Worm (Caenorhabditis elegans) whole organism, L1 larva: ENCODE measurements around the gene sri-1.

ENCODE experiments used
- C16A3.4 ChIP-seq: fragments of 150-350 bp; optimal IDR thresholded peaks from 2 replicates; lab custom pipeline; 2014; ENCODE audit warnings: missing biosample characterization, missing genetic modification characterization
- C34B4.2 ChIP-seq: sonication (generic microtip); optimal IDR thresholded peaks from 2 replicates; lab custom pipeline; 2017; ENCODE audit warnings: mild to moderate bottlenecking, missing genetic modification characterization, missing compliant biosample characterization
- F16B12.6 ChIP-seq: fragments of 150-350 bp; optimal IDR thresholded peaks from 2 replicates; lab custom pipeline; 2014; ENCODE audit warnings: missing biosample characterization, missing genetic modification characterization
- Y116A8C.19 ChIP-seq: sonication (generic microtip); optimal IDR thresholded peaks from 2 replicates; lab custom pipeline; 2016; ENCODE audit warnings: missing compliant biosample characterization, missing genetic modification characterization, borderline replicate concordance
- aha-1 ChIP-seq: fragments of 150-350 bp; optimal IDR thresholded peaks from 2 replicates; lab custom pipeline; 2014; ENCODE audit warnings: missing biosample characterization, missing genetic modification characterization
- alr-1 ChIP-seq: fragments of 200-800 bp; sonication (Bioruptor generic); optimal IDR thresholded peaks from 2 replicates; lab custom pipeline; 2018; ENCODE audit warnings: borderline replicate concordance, mild to moderate bottlenecking, missing genetic modification characterization, missing compliant biosample characterization
- aly-2 ChIP-seq: fragments of 150-350 bp; optimal IDR thresholded peaks from 2 replicates; lab custom pipeline; 2014; ENCODE audit warnings: missing biosample characterization, missing genetic modification characterization
- ama-1 ChIP-seq: fragments of 150-350 bp; optimal IDR thresholded peaks from 2 replicates; lab custom pipeline; 2014
- ceh-63 ChIP-seq: fragments of 200-800 bp; sonication (Bioruptor generic); optimal IDR thresholded peaks from 2 replicates; lab custom pipeline; 2018; ENCODE audit warnings: mild to moderate bottlenecking, missing genetic modification characterization, missing compliant biosample characterization
- ceh-90 ChIP-seq: sonication (generic microtip); optimal IDR thresholded peaks from 2 replicates; lab custom pipeline; 2016; ENCODE audit warnings: missing genetic modification characterization, missing compliant biosample characterization
- ces-1 ChIP-seq: fragments of 150-350 bp; optimal IDR thresholded peaks from 2 replicates; lab custom pipeline; 2014; ENCODE audit warnings: missing biosample characterization, missing genetic modification reagents, missing genetic modification characterization
- dpl-1 ChIP-seq, 3 experiments: fragments of 150-350 bp in 2 of 3; sonication (generic microtip) in 1 of 3; optimal IDR thresholded peaks; 2 replicates each; lab custom pipeline; 2014 to 2017; ENCODE audit warnings: missing biosample characterization in 3 of 3, missing genetic modification characterization in 3 of 3, missing genetic modification reagents in 3 of 3
- dsc-1 ChIP-seq: sonication (generic microtip); optimal IDR thresholded peaks from 2 replicates; lab custom pipeline; 2016; ENCODE audit warnings: mild to moderate bottlenecking, missing genetic modification characterization, missing compliant biosample characterization
- efl-1 ChIP-seq, 4 experiments: fragments of 150-350 bp; optimal IDR thresholded peaks in 3 of 4; peaks in 1 of 4; 1 replicate in 1 of 4; 2 replicates in 3 of 4; lab custom pipeline; 2014; ENCODE audit warnings: missing biosample characterization in 2 of 4, missing genetic modification characterization in 2 of 4, missing genetic modification reagents in 2 of 4
- efl-3 ChIP-seq: fragments of 200-800 bp; sonication (Bioruptor generic); optimal IDR thresholded peaks from 2 replicates; lab custom pipeline; 2018; ENCODE audit warnings: mild to moderate bottlenecking, missing genetic modification characterization, missing compliant biosample characterization
- egl-13 ChIP-seq: sonication (generic microtip); optimal IDR thresholded peaks from 2 replicates; lab custom pipeline; 2016; ENCODE audit warnings: missing genotype, missing genetic modification reagents, missing genetic modification characterization, missing compliant biosample characterization
- egl-27 ChIP-seq, 2 experiments: fragments of 150-350 bp in 1 of 2; sonication (generic microtip); optimal IDR thresholded peaks; 3 replicates each; lab custom pipeline; 2017 to 2018; ENCODE audit warnings: missing biosample characterization in 2 of 2, missing genetic modification characterization in 2 of 2, missing genetic modification reagents in 2 of 2
- elt-2 ChIP-seq: sonication (generic microtip); optimal IDR thresholded peaks from 2 replicates; lab custom pipeline; 2016; ENCODE audit warnings: missing genetic modification characterization, mild to moderate bottlenecking, inconsistent platforms, missing compliant biosample characterization, missing genetic modification reagents
- ets-5 ChIP-seq: fragments of 200-800 bp; sonication (Bioruptor generic); IDR thresholded peaks from 2 replicates; pipeline ENCODE4 v1.3.6; 2022; ENCODE audit warnings: missing genetic modification characterization, missing compliant biosample characterization
- fkh-10 ChIP-seq: sonication (generic microtip); optimal IDR thresholded peaks from 2 replicates; lab custom pipeline; 2017; ENCODE audit warnings: missing biosample characterization, missing genetic modification reagents, missing genetic modification characterization
- fkh-4 ChIP-seq: sonication (generic microtip); optimal IDR thresholded peaks from 2 replicates; lab custom pipeline; 2016; ENCODE audit warnings: missing compliant biosample characterization, missing genetic modification characterization, borderline replicate concordance
- fos-1 ChIP-seq: fragments of 150-350 bp; optimal IDR thresholded peaks from 2 replicates; lab custom pipeline; 2014; ENCODE audit warnings: missing biosample characterization, missing genetic modification characterization
- grh-1 ChIP-seq: fragments of 200-800 bp; sonication (Bioruptor generic); IDR thresholded peaks from 2 replicates; pipeline ENCODE4 v1.3.6; 2022; ENCODE audit warnings: missing genetic modification reagents, missing genetic modification characterization, missing compliant biosample characterization
- hlh-17 ChIP-seq: fragments of 200-800 bp; sonication (Bioruptor generic); optimal IDR thresholded peaks from 2 replicates; lab custom pipeline; 2018; ENCODE audit warnings: missing genetic modification characterization, mild to moderate bottlenecking, missing compliant biosample characterization, moderate library complexity, borderline replicate concordance
- hlh-4 ChIP-seq: sonication (generic microtip); optimal IDR thresholded peaks from 2 replicates; lab custom pipeline; 2016; ENCODE audit warnings: mild to moderate bottlenecking, missing genetic modification characterization, missing compliant biosample characterization
- irx-1 ChIP-seq: sonication (generic microtip); optimal IDR thresholded peaks from 2 replicates; lab custom pipeline; 2016; ENCODE audit warnings: missing genetic modification characterization, missing compliant biosample characterization
- jun-1 ChIP-seq: fragments of 150-350 bp; optimal IDR thresholded peaks from 2 replicates; lab custom pipeline; 2014; ENCODE audit warnings: missing biosample characterization, missing genetic modification reagents, missing genetic modification characterization
- lin-13 ChIP-seq: fragments of 150-350 bp; optimal IDR thresholded peaks from 2 replicates; lab custom pipeline; 2014; ENCODE audit warnings: missing biosample characterization, missing genetic modification reagents, missing genetic modification characterization
- lin-14 ChIP-seq: fragments of 200-800 bp; sonication (Bioruptor generic); optimal IDR thresholded peaks from 2 replicates; lab custom pipeline; 2018; ENCODE audit warnings: mild to moderate bottlenecking, missing genetic modification characterization, moderate library complexity, missing compliant biosample characterization
- lin-15B ChIP-seq: fragments of 150-350 bp; sonication (generic microtip); optimal IDR thresholded peaks from 3 replicates; lab custom pipeline; 2014; ENCODE audit warnings: missing biosample characterization, missing genetic modification characterization
- lin-35 ChIP-seq, 2 experiments: fragments of 150-350 bp; optimal IDR thresholded peaks; 2 replicates each; lab custom pipeline; 2014; ENCODE audit warnings: missing biosample characterization in 2 of 2, missing genetic modification characterization in 2 of 2, missing genetic modification reagents in 2 of 2
- lin-39 ChIP-seq: fragments of 150-350 bp; optimal IDR thresholded peaks from 2 replicates; lab custom pipeline; 2014; ENCODE audit warnings: missing biosample characterization, missing genetic modification reagents, missing genetic modification characterization
- mab-9 ChIP-seq: fragments of 200-800 bp; sonication (Bioruptor generic); IDR thresholded peaks from 2 replicates; pipeline ENCODE4 v1.3.6; 2022; ENCODE audit warnings: missing genetic modification reagents, missing genetic modification characterization, missing compliant biosample characterization
- mef-2 ChIP-seq: fragments of 150-350 bp; optimal IDR thresholded peaks from 2 replicates; lab custom pipeline; 2014; ENCODE audit warnings: missing biosample characterization, missing genetic modification characterization
- mep-1 ChIP-seq: fragments of 150-350 bp; optimal IDR thresholded peaks from 2 replicates; lab custom pipeline; 2014; ENCODE audit warnings: missing biosample characterization, missing genetic modification characterization
- nhr-12 ChIP-seq: sonication (generic microtip); optimal IDR thresholded peaks from 2 replicates; lab custom pipeline; 2017; ENCODE audit warnings: missing biosample characterization, missing genetic modification characterization
- nhr-19 ChIP-seq: fragments of 200-800 bp; sonication (Bioruptor generic); conservative IDR thresholded peaks from 2 replicates; pipeline ENCODE4 v1.3.6; 2022; ENCODE audit warnings: missing genetic modification characterization, missing compliant biosample characterization
- nhr-20 ChIP-seq: sonication (generic microtip); optimal IDR thresholded peaks from 2 replicates; lab custom pipeline; 2016; ENCODE audit warnings: mild to moderate bottlenecking, missing genetic modification characterization, missing compliant biosample characterization
- nhr-28 ChIP-seq: fragments of 150-350 bp; optimal IDR thresholded peaks from 2 replicates; lab custom pipeline; 2014; ENCODE audit warnings: missing biosample characterization, missing genetic modification characterization
- nhr-90 ChIP-seq: sonication (generic microtip); optimal IDR thresholded peaks from 2 replicates; lab custom pipeline; 2016; ENCODE audit warnings: mild to moderate bottlenecking, missing genetic modification characterization, missing compliant biosample characterization; ENCODE audit not compliant: poor library complexity
- pag-3 ChIP-seq: sonication (generic microtip); optimal IDR thresholded peaks from 2 replicates; lab custom pipeline; 2017; ENCODE audit warnings: missing genetic modification characterization, mild to moderate bottlenecking, missing compliant biosample characterization, antibody characterized with exemption, borderline replicate concordance; ENCODE audit not compliant: insufficient read depth
- pqm-1 ChIP-seq: sonication (generic microtip); optimal IDR thresholded peaks from 3 replicates; lab custom pipeline; 2017; ENCODE audit warnings: missing biosample characterization, missing genetic modification characterization
- skn-1 ChIP-seq: fragments of 150-350 bp; optimal IDR thresholded peaks from 2 replicates; lab custom pipeline; 2014; ENCODE audit warnings: missing biosample characterization, missing genetic modification characterization
- snu-23 ChIP-seq: sonication (generic microtip); optimal IDR thresholded peaks from 2 replicates; lab custom pipeline; 2016; ENCODE audit warnings: missing genetic modification characterization, missing compliant biosample characterization
- sptf-1 ChIP-seq: fragments of 150-350 bp; optimal IDR thresholded peaks from 2 replicates; lab custom pipeline; 2014; ENCODE audit warnings: missing biosample characterization, missing genetic modification characterization
- sup-37 ChIP-seq: fragments of 200-800 bp; sonication (Bioruptor generic); optimal IDR thresholded peaks from 2 replicates; lab custom pipeline; 2018; ENCODE audit warnings: mild to moderate bottlenecking, missing genetic modification characterization, missing compliant biosample characterization
- swsn-7 ChIP-seq: sonication (generic microtip); optimal IDR thresholded peaks from 2 replicates; lab custom pipeline; 2016; ENCODE audit warnings: missing genetic modification characterization, missing compliant biosample characterization
- tbx-2 ChIP-seq: sonication (generic microtip); optimal IDR thresholded peaks from 2 replicates; lab custom pipeline; 2016; ENCODE audit warnings: missing genetic modification characterization, missing compliant biosample characterization
- tlp-1 ChIP-seq: fragments of 150-350 bp; optimal IDR thresholded peaks from 2 replicates; lab custom pipeline; 2014; ENCODE audit warnings: missing biosample characterization, missing genetic modification characterization
- unc-86 ChIP-seq: sonication (generic microtip); optimal IDR thresholded peaks from 2 replicates; lab custom pipeline; 2016; ENCODE audit warnings: missing genetic modification characterization, missing compliant biosample characterization
- unc-98 ChIP-seq: fragments of 200-800 bp; sonication (Bioruptor generic); IDR thresholded peaks from 2 replicates; pipeline ENCODE4 v1.3.6; 2022; ENCODE audit warnings: missing genetic modification characterization, missing compliant biosample characterization
- zip-4 ChIP-seq: fragments of 200-800 bp; sonication (Bioruptor generic); optimal IDR thresholded peaks from 2 replicates; lab custom pipeline; 2018; ENCODE audit warnings: mild to moderate bottlenecking, missing genetic modification characterization, moderate library complexity, missing compliant biosample characterization
- ztf-4 ChIP-seq: fragments of 150-350 bp; optimal IDR thresholded peaks from 2 replicates; lab custom pipeline; 2014; ENCODE audit warnings: missing biosample characterization, missing genetic modification characterization

Gene sri-1

ce11 chrV:16000433-16000832 lies 33.0 kb upstream of the sri-1 start, which contains the start of gene nhr-50:
TSS of gene nhr-50 (minus strand) at chrV:16000631.
- TF ChIP-seq F16B12.6 (tag; lab: Kevin White, UChicago) (no peak), fos-1 (peak; percentile 91), dsc-1 (tag; lab: Kevin White, UChicago) (no peak), jun-1 (tag; lab: Kevin White, UChicago) (peak; percentile 93), hlh-4 (peak; percentile 80), lin-35 (GFP tag; optimal IDR thresholded peaks at IDR 0.05; lab: Kevin White, UChicago) (peak; percentile 13 to 27), nhr-19 (no peak; the same call in 1 of the 2 replicates), snu-23 (GFP tag; lab: Kevin White, UChicago) (peak; percentile 46), lin-15B (no peak), C34B4.2 (tag; lab: Kevin White, UChicago) (no peak), egl-13 (tag; lab: Kevin White, UChicago) (no peak), mab-9 (GFP tag; lab: Robert Waterston, UW) (no peak), ceh-90 (tag; lab: Kevin White, UChicago) (no peak), grh-1 (GFP tag; lab: Robert Waterston, UW) (no peak), swsn-7 (tag; lab: Kevin White, UChicago) (peak; percentile 36), lin-14 (peak; percentile 84), lin-13 (GFP tag; lab: Kevin White, UChicago) (no peak), ama-1 (no peak), zip-4 (GFP tag; lab: Kevin White, UChicago) (no peak), fkh-10 (GFP tag; lab: Kevin White, UChicago) (no peak), irx-1 (no peak), pag-3 (tag; lab: Kevin White, UChicago) (no peak), skn-1 (tag; lab: Kevin White, UChicago) (peak; percentile 69), C16A3.4 (no peak), ets-5 (no peak), mef-2 (no peak), Y116A8C.19 (tag; lab: Kevin White, UChicago) (no peak), unc-86 (tag; lab: Kevin White, UChicago) (no peak), elt-2 (tag; lab: Kevin White, UChicago) (peak; percentile 83), ceh-63 (GFP tag; lab: Kevin White, UChicago) (no peak), mep-1 (peak; percentile 25), dpl-1 (GFP tag; optimal IDR thresholded peaks at IDR 0.05; lab: Kevin White, UChicago) (peak in 1 of 3 experiments; percentile 30), sptf-1 (tag; lab: Kevin White, UChicago) (no peak), efl-3 (GFP tag; lab: Kevin White, UChicago) (no peak), aly-2 (tag; lab: Kevin White, UChicago) (no peak), nhr-20 (tag; lab: Kevin White, UChicago) (peak; percentile 70), fkh-4 (tag; lab: Kevin White, UChicago) (no peak), nhr-12 (tag; lab: Kevin White, UChicago) (no peak), ztf-4 (tag; lab: Kevin White, UChicago) (no peak), egl-27 (tag; optimal IDR thresholded peaks at IDR 0.05; lab: Kevin White, UChicago) (peak in 1 of 2 experiments; percentile 26), pqm-1 (tag; lab: Kevin White, UChicago) (no peak), aha-1 (tag; lab: Kevin White, UChicago) (no peak), tlp-1 (tag; lab: Kevin White, UChicago) (no peak), hlh-17 (no peak), nhr-90 (tag; lab: Kevin White, UChicago) (peak; percentile 36), unc-98 (GFP tag; lab: Robert Waterston, UW) (no peak), ces-1 (GFP tag; lab: Kevin White, UChicago) (no peak), efl-1 (optimal IDR thresholded peaks at IDR 0.05; lab: Kevin White, UChicago) (peak; percentile 28 to 36), efl-1 (GFP tag; optimal IDR thresholded peaks at IDR 0.05 in 1 of 2; lab: Kevin White, UChicago) (peak; percentile 15 to 95), nhr-28 (tag; lab: Kevin White, UChicago) (no peak), lin-39 (no peak), tbx-2 (tag; lab: Kevin White, UChicago) (peak; percentile 11), sup-37 (no peak), alr-1 (tag; lab: Kevin White, UChicago) (no peak)
